Worm (Caenorhabditis elegans) whole organism, early embryonic: Measurements from ENCODE around the gene eif-2Balpha.
A peak's percentile ranks its signal among the peaks of the same experiment; 100 is the strongest.

Experiments
- B0310.2 ChIP-seq: sonication (generic microtip); optimal IDR thresholded peaks from 2 replicates; lab custom pipeline; 2016; ENCODE audit warnings: mild to moderate bottlenecking, missing genetic modification characterization, missing compliant biosample characterization
- F13C5.2 ChIP-seq: sonication (generic microtip); optimal IDR thresholded peaks from 2 replicates; lab custom pipeline; 2017; ENCODE audit warnings: mild to moderate bottlenecking, missing genetic modification characterization, inconsistent platforms, missing compliant biosample characterization
- aly-1 ChIP-seq: sonication (generic microtip); optimal IDR thresholded peaks from 2 replicates; lab custom pipeline; 2016; ENCODE audit warnings: missing genetic modification characterization, missing compliant biosample characterization
- ama-1 ChIP-seq: fragments of 150-350 bp; optimal IDR thresholded peaks from 2 replicates; lab custom pipeline; 2014
- ceh-13 ChIP-seq: fragments of 200-800 bp; sonication (Bioruptor generic); optimal IDR thresholded peaks from 2 replicates; lab custom pipeline; 2018; ENCODE audit warnings: mild to moderate bottlenecking, missing genetic modification characterization, missing compliant biosample characterization
- ceh-36 ChIP-seq: sonication (generic microtip); optimal IDR thresholded peaks from 2 replicates; lab custom pipeline; 2016; ENCODE audit warnings: missing genetic modification characterization, inconsistent platforms, missing compliant biosample characterization
- ets-7 ChIP-seq: sonication (generic microtip); optimal IDR thresholded peaks from 2 replicates; lab custom pipeline; 2016; ENCODE audit warnings: missing genotype, missing genetic modification characterization, missing compliant biosample characterization
- flt-1 ChIP-seq: fragments of 200-800 bp; sonication (Bioruptor generic); IDR thresholded peaks from 2 replicates; pipeline ENCODE4 v1.3.6; 2022; ENCODE audit warnings: missing genetic modification characterization, missing compliant biosample characterization
- hmbx-1 ChIP-seq: sonication (generic microtip); optimal IDR thresholded peaks from 2 replicates; lab custom pipeline; 2016; ENCODE audit warnings: mild to moderate bottlenecking, missing genetic modification characterization, missing compliant biosample characterization
- hmg-4 ChIP-seq: fragments of 200-800 bp; sonication (Bioruptor generic); optimal IDR thresholded peaks from 2 replicates; lab custom pipeline; 2018; ENCODE audit warnings: mild to moderate bottlenecking, missing genetic modification characterization, missing compliant biosample characterization
- hnd-1 ChIP-seq: sonication (generic microtip); optimal IDR thresholded peaks from 2 replicates; lab custom pipeline; 2016; ENCODE audit warnings: missing genetic modification characterization, missing compliant biosample characterization
- pes-1 ChIP-seq: fragments of 200-800 bp; sonication (Bioruptor generic); IDR thresholded peaks from 2 replicates; pipeline ENCODE4 v1.3.6; 2022; ENCODE audit warnings: missing genetic modification reagents, missing genetic modification characterization, missing compliant biosample characterization
- scrt-1 ChIP-seq: fragments of 200-800 bp; sonication (Bioruptor generic); IDR thresholded peaks from 2 replicates; pipeline ENCODE4 v1.3.6; 2022; ENCODE audit warnings: missing genetic modification characterization, missing compliant biosample characterization
- sea-1 ChIP-seq: fragments of 200-800 bp; sonication (Bioruptor generic); conservative IDR thresholded peaks from 2 replicates; pipeline ENCODE4 v1.3.6; 2022; ENCODE audit warnings: missing genetic modification characterization, missing compliant biosample characterization
- tbx-11 ChIP-seq: fragments of 200-800 bp; sonication (Bioruptor generic); IDR thresholded peaks from 2 replicates; pipeline ENCODE4 v1.3.6; 2022; ENCODE audit warnings: missing genetic modification characterization, missing compliant biosample characterization
- tbx-37 ChIP-seq: fragments of 200-800 bp; sonication (Bioruptor generic); conservative IDR thresholded peaks from 2 replicates; pipeline ENCODE4 v1.3.6; 2022; ENCODE audit warnings: missing genetic modification reagents, missing genetic modification characterization, missing compliant biosample characterization
- tra-4 ChIP-seq: sonication (generic microtip); optimal IDR thresholded peaks from 2 replicates; lab custom pipeline; 2017; ENCODE audit warnings: missing genetic modification characterization, missing compliant biosample characterization

Gene eif-2Balpha

DNA sequence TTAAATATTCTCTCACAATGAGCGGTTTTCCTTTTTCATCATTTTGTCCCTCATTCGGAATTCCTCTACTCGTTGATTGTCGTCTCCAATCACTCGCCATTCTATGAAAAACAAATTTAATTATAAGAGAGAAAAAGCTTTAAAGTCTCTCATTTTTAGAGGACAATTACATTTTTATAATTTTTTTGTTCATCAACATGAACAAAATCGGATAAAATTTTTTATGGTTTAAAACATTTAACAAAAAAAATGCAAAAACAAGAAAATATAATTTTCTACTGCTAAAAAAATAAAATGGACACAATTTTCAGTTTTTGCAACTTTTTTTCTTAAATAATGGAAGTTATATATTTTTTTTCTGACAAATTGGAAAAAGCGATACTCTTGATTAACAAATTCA is 26.8 kb upstream of the eif-2Balpha start, which contains the start of gene F55H2.7:
Gene F55H2.7, minus strand, starts transcription at position 101 of the 400 bp plus-strand sequence.
- no peak for TF ChIP-seq scrt-1 (GFP tag; lab: Robert Waterston, UW)
- TF ChIP-seq flt-1 (GFP tag; lab: Robert Waterston, UW): no peak
- TF ChIP-seq tbx-37 (GFP tag; lab: Robert Waterston, UW): no peak
- no peak for TF ChIP-seq ama-1 (lab: Kevin White, UChicago)
- TF ChIP-seq B0310.2 (tag; lab: Kevin White, UChicago): no peak
- no peak for TF ChIP-seq pes-1 (GFP tag; lab: Robert Waterston, UW)
- TF ChIP-seq F13C5.2 (tag; lab: Kevin White, UChicago): no peak
- TF ChIP-seq aly-1 (tag; lab: Kevin White, UChicago): no peak
- no peak for TF ChIP-seq tbx-11 (GFP tag; lab: Robert Waterston, UW)
- no peak for TF ChIP-seq sea-1 (GFP tag; lab: Robert Waterston, UW)
- TF ChIP-seq hmbx-1 (tag; lab: Kevin White, UChicago): no peak
- no peak for TF ChIP-seq ceh-36 (tag; lab: Kevin White, UChicago)
- TF ChIP-seq hnd-1 (tag; lab: Kevin White, UChicago): no peak
- no peak for TF ChIP-seq hmg-4 (GFP tag; lab: Kevin White, UChicago)
- TF ChIP-seq ets-7 (tag; lab: Kevin White, UChicago): no peak
- TF ChIP-seq ceh-13 (GFP tag; lab: Kevin White, UChicago): no peak
- TF ChIP-seq tra-4 (tag; lab: Kevin White, UChicago): no peak

DNA sequence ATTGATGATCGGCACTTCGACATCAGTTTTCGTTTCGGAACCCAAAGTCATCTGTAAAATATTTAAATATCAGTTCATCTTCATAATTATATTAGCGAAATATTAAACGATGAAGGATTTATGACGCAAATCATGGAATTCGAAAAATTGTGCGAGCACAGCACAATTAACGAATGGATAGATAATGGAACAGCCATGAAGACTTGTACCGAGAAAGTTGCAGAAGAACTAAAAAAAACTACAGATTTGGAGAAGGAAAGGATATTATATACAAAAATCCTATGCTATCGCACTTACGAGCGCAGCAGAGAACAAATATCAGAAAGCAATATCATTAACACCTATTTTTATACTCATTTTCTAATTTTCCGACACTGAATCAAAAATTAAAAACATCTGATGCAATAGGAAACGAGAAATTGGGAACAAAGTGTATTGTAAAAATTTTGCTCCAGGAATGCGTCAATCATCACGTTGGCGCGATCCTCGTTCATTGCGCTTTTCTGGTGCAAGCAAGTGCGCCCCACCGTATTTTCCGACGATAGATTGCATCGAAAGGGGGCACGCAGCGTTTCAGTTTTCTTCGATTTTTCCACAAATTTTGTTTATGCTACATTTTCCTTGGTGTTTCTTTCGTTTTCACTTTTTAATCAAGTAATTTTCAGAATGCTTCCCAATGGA is 21.4 kb upstream of the eif-2Balpha start, which contains the start of the genes clu-1 and prp-40:
Gene clu-1, minus strand, starts transcription at position 51 of the 681 bp plus-strand sequence.
Gene prp-40, plus strand, starts transcription at position 666 of the 681 bp plus-strand sequence.
- TF ChIP-seq hmg-4 (GFP tag; lab: Kevin White, UChicago): peak; percentile 37
- peak; percentile 36 for TF ChIP-seq F13C5.2 (tag; lab: Kevin White, UChicago)
- 0 out of 2 replicates have a peak, but pooled peaks have one; percentile 13 for TF ChIP-seq tbx-37 (GFP tag; lab: Robert Waterston, UW)
- TF ChIP-seq ceh-13 (GFP tag; lab: Kevin White, UChicago): no peak

DNA sequence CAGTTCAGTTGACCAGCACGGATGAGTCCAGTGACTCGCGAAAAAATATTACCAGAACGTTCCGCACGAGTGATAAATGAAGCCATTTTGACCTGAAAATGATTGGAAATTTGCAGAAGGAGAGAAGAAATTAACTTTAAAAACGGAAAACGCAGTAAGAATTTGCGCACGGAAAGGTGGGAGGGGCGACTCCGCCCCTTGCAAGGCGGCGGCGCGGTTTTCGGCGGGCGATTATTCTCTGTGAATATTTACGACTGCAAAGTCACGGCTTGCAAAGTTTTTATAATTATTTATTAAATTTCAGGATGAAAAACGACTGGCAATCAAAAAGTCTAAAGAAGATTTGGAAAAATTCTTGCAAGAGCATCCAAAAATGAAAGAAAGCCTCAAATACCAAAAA is 19.3 kb upstream of the eif-2Balpha start, which contains the start of gene mrps-23:
Gene mrps-23, minus strand, starts transcription at position 92 of the 400 bp plus-strand sequence.
- peak; percentile 7 for TF ChIP-seq hmg-4 (GFP tag; lab: Kevin White, UChicago)
- no peak for TF ChIP-seq hnd-1 (tag; lab: Kevin White, UChicago)
- TF ChIP-seq ceh-36 (tag; lab: Kevin White, UChicago): no peak

DNA sequence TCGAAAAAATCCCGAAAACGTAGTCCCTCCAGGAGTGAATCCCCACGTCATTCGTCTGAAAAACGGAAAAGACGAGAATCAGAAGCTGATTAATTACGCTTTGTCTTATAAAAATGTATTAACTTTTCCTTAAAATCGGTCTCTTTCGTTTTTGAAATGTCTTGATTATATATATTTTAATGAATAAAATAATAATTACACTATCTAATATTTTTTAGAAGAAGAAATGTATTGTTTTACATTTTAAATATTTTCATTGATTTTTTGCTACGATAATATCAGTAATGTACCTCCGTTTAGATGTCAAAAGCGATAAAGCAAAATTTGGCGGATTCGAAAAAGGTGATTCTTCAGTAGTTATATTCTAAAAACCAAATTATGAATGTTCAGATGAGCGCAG is 17.7 kb upstream of the eif-2Balpha start, which contains the start of gene trpp-3:
Gene trpp-3, plus strand, starts transcription at position 301 of the 400 bp plus-strand sequence.
- TF ChIP-seq flt-1 (GFP tag; lab: Robert Waterston, UW) (no peak), ceh-13 (GFP tag; lab: Kevin White, UChicago) (no peak), F13C5.2 (tag; lab: Kevin White, UChicago) (no peak), tbx-11 (GFP tag; lab: Robert Waterston, UW) (no peak), tbx-37 (GFP tag; lab: Robert Waterston, UW) (no peak), B0310.2 (tag; lab: Kevin White, UChicago) (no peak), aly-1 (tag; lab: Kevin White, UChicago) (no peak), ets-7 (tag; lab: Kevin White, UChicago) (no peak), scrt-1 (GFP tag; lab: Robert Waterston, UW) (no peak), hmg-4 (GFP tag; lab: Kevin White, UChicago) (no peak), sea-1 (GFP tag; lab: Robert Waterston, UW) (no peak), hmbx-1 (tag; lab: Kevin White, UChicago) (no peak), ceh-36 (tag; lab: Kevin White, UChicago) (no peak), pes-1 (GFP tag; lab: Robert Waterston, UW) (no peak)

DNA sequence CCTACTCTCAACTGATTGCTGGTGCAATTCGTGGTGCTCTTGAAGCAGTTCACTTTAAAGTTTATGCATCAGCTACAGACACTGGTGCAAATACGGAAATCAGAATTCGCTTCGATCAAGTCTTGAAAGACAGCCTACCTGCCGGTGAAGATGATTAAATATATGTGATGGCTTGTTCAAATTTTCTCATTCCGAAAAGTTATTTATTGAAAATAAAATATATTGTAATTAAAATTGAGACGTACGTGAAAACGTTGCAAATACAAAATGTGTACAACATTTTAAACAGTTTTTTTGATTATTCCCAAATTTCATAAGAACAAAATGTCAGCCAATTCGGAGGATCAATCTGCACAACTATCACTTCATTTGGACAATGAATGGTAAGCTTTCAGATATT is 16.1 kb upstream of the eif-2Balpha start, which contains the start of gene ZK1098.6:
Gene ZK1098.6, plus strand, starts transcription at position 301 of the 400 bp plus-strand sequence.
- TF ChIP-seq tra-4 (tag; lab: Kevin White, UChicago): no peak
- no peak for TF ChIP-seq ama-1 (lab: Kevin White, UChicago)
- TF ChIP-seq tbx-11 (GFP tag; lab: Robert Waterston, UW): no peak
- no peak for TF ChIP-seq ets-7 (tag; lab: Kevin White, UChicago)
- no peak for TF ChIP-seq tbx-37 (GFP tag; lab: Robert Waterston, UW)
- no peak for TF ChIP-seq B0310.2 (tag; lab: Kevin White, UChicago)

DNA sequence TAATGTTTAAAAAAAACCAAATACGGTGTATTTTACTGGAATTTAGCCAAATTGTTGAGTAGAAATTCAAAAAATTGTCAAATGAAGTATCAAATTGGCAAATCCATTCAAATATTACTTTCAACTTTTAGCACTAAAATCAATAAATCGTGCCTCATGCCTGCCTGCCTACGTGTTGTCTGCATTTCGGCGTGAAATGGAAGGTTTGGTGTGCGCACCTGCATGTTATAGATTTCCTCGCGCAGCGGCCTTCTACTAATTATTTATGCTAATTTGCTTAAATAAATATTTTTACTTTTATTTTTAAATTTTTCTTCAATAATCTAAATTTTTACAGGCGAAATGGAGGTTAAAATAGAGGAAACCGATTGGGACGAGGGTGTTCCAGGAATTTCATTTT is 14.1 kb upstream of the eif-2Balpha start, which contains the start of gene ZK1098.2:
Gene ZK1098.2, plus strand, starts transcription at position 336 of the 400 bp plus-strand sequence.
- TF ChIP-seq ceh-36 (tag; lab: Kevin White, UChicago) (no peak), tbx-37 (GFP tag; lab: Robert Waterston, UW) (no peak), F13C5.2 (tag; lab: Kevin White, UChicago) (no peak), ceh-13 (GFP tag; lab: Kevin White, UChicago) (no peak), hnd-1 (tag; lab: Kevin White, UChicago) (no peak), tbx-11 (GFP tag; lab: Robert Waterston, UW) (no peak), B0310.2 (tag; lab: Kevin White, UChicago) (no peak), aly-1 (tag; lab: Kevin White, UChicago) (no peak), hmbx-1 (tag; lab: Kevin White, UChicago) (no peak), hmg-4 (GFP tag; lab: Kevin White, UChicago) (no peak), flt-1 (GFP tag; lab: Robert Waterston, UW) (no peak), scrt-1 (GFP tag; lab: Robert Waterston, UW) (no peak), ets-7 (tag; lab: Kevin White, UChicago) (no peak), ama-1 (lab: Kevin White, UChicago) (no peak)
